Fruit fly (Drosophila melanogaster): ENCODE data around the gene CG4281.
A peak's percentile ranks its signal among the peaks of the same experiment; 100 is the strongest.

Gene CG4281

dm6 chrX:2041981-2042847 lies 22.7 kb downstream of the CG4281 start, which contains the start of the genes Actn and usp (continued):
- TF ChIP-seq CG8119 (GFP tag; IDR thresholded peaks at IDR 0.05) (no peak), Ets96B (tag; optimal IDR thresholded peaks at IDR 0.05) (peak; percentile 6), CG10631 (GFP tag; optimal IDR thresholded peaks at IDR 0.05) (peak; percentile 13), CG32006 (GFP tag; optimal IDR thresholded peaks at IDR 0.05) (peak; percentile 24), spab (GFP tag; optimal IDR thresholded peaks at IDR 0.05) (no peak), acj6 (GFP tag; optimal IDR thresholded peaks at IDR 0.05) (peak; percentile 12), vri (GFP tag; optimal IDR thresholded peaks at IDR 0.05) (peak; percentile 19), pdm3 (GFP tag; optimal IDR thresholded peaks at IDR 0.05) (peak; percentile 44), Blimp-1 (GFP tag; optimal IDR thresholded peaks at IDR 0.05) (no peak)

- TF ChIP-seq CG34406 (GFP tag; optimal IDR thresholded peaks at IDR 0.05) = peak; percentile 64
- TF ChIP-seq spab (GFP tag; optimal IDR thresholded peaks at IDR 0.05) = peak; percentile 37
- 0 out of 3 replicates have a peak, but pooled peaks have one; percentile 32 for TF ChIP-seq CG8119 (GFP tag; IDR thresholded peaks at IDR 0.05)
- TF ChIP-seq vri (GFP tag; optimal IDR thresholded peaks at IDR 0.05) = peak; percentile 68
- peak; percentile 81 for TF ChIP-seq CG31627 (GFP tag; optimal IDR thresholded peaks at IDR 0.05)
- TF ChIP-seq Eip93F (GFP tag; optimal IDR thresholded peaks at IDR 0.05) = no peak
- TF ChIP-seq CG8632 (GFP tag; optimal IDR thresholded peaks at IDR 0.05) = peak; percentile 42
- TF ChIP-seq Smox (GFP tag; optimal IDR thresholded peaks at IDR 0.05) = peak; percentile 74
- TF ChIP-seq CG15336 (GFP tag; IDR thresholded peaks at IDR 0.05) = peak; percentile 65
- TF ChIP-seq OdsH (GFP tag; optimal IDR thresholded peaks at IDR 0.05) = peak; percentile 71
- TF ChIP-seq CG10669 (GFP tag; optimal IDR thresholded peaks at IDR 0.05) = peak; percentile 46
- TF ChIP-seq Sox14 (GFP tag; optimal IDR thresholded peaks at IDR 0.05) = peak; percentile 82
- TF ChIP-seq cyc (GFP tag; optimal IDR thresholded peaks at IDR 0.05) = peak; percentile 82
- peak; percentile 65 for TF ChIP-seq Sox15 (GFP tag; optimal IDR thresholded peaks at IDR 0.05)
- TF ChIP-seq net (GFP tag; optimal IDR thresholded peaks at IDR 0.05) = peak; percentile 43
- peak; percentile 7 to 45 for TF ChIP-seq ss (GFP tag; optimal IDR thresholded peaks at IDR 0.05)
- peak; percentile 70 for TF ChIP-seq Eip75B (GFP tag; optimal IDR thresholded peaks at IDR 0.05)
- no peak; the same call in 1 of the 3 replicates for TF ChIP-seq eg (GFP tag; IDR thresholded peaks at IDR 0.05)
- peak; percentile 43 for TF ChIP-seq fd59A (GFP tag; optimal IDR thresholded peaks at IDR 0.05)
- TF ChIP-seq Gug (GFP tag; IDR thresholded peaks at IDR 0.05) = 0 out of 2 replicates have a peak, but pooled peaks have one; percentile 26
- TF ChIP-seq CG16779 (tag; optimal IDR thresholded peaks at IDR 0.05) = no peak
- TF ChIP-seq CG3919 (GFP tag; optimal IDR thresholded peaks at IDR 0.05) = peak; percentile 63
- peak; percentile 59 for TF ChIP-seq achi (GFP tag; optimal IDR thresholded peaks at IDR 0.05)
- TF ChIP-seq CG6808 (GFP tag; optimal IDR thresholded peaks at IDR 0.05) = peak; percentile 64
- TF ChIP-seq CG9139 (GFP tag; optimal IDR thresholded peaks at IDR 0.05) = peak; percentile 43
- no peak for TF ChIP-seq Blimp-1 (GFP tag; optimal IDR thresholded peaks at IDR 0.05)
- peak; percentile 66 for TF ChIP-seq acj6 (GFP tag; optimal IDR thresholded peaks at IDR 0.05)
- no peak for TF ChIP-seq Hr38 (GFP tag; optimal IDR thresholded peaks at IDR 0.05)
- peak; percentile 64 for TF ChIP-seq Hr4 (GFP tag; optimal IDR thresholded peaks at IDR 0.05)
- TF ChIP-seq topi (GFP tag; optimal IDR thresholded peaks at IDR 0.05) = peak; percentile 77
- TF ChIP-seq fd85E (GFP tag; optimal IDR thresholded peaks at IDR 0.05) = no peak
- no peak for TF ChIP-seq Lpt (GFP tag; optimal IDR thresholded peaks at IDR 0.05)
- TF ChIP-seq Hr39 (GFP tag; optimal IDR thresholded peaks at IDR 0.05) = peak; percentile 75
- TF ChIP-seq Eip78C (GFP tag) = peak; percentile 88
- TF ChIP-seq salr (GFP tag; optimal IDR thresholded peaks at IDR 0.05) = peak; percentile 5 to 40
- peak; percentile 84 for TF ChIP-seq lz (GFP tag; optimal IDR thresholded peaks at IDR 0.05)
- TF ChIP-seq CG6854 (GFP tag; optimal IDR thresholded peaks at IDR 0.05) = no peak
- peak; percentile 62 for TF ChIP-seq Sox102F (GFP tag; optimal IDR thresholded peaks at IDR 0.05)
- peak; percentile 69 for TF ChIP-seq CG3032 (tag; optimal IDR thresholded peaks at IDR 0.05)
- TF ChIP-seq CG6792 (GFP tag; optimal IDR thresholded peaks at IDR 0.05) = peak; percentile 68
- TF ChIP-seq CG7368 (GFP tag; optimal IDR thresholded peaks at IDR 0.05) = peak; percentile 38
- TF ChIP-seq svp (GFP tag) = peak; percentile 87
- no peak; the same call in 1 of the 2 replicates for TF ChIP-seq CG11294 (GFP tag; IDR thresholded peaks at IDR 0.05)
Observed at dm6 chrX:2041312-2041918, 23.5 kb downstream of the CG4281 start, which contains the start of gene CG4313. TSS of gene CG4313 (plus strand) at chrX:2041868.
